Worm (Caenorhabditis elegans) whole organism, young adult: ENCODE measurements around the gene F49C12.5.

Source experiments
- B0035.1 ChIP-seq: sonication (generic microtip); optimal IDR thresholded peaks from 2 replicates; lab custom pipeline; 2016; ENCODE audit warnings: missing genetic modification characterization, mild to moderate bottlenecking, missing compliant biosample characterization, missing genotype, missing genetic modification reagents
- B0336.3 ChIP-seq: fragments of 200-800 bp; sonication (Bioruptor generic); IDR thresholded peaks from 2 replicates; pipeline ENCODE4 v1.3.6; 2022; ENCODE audit warnings: missing genetic modification characterization, missing compliant biosample characterization
- D2030.7 ChIP-seq: fragments of 200-800 bp; sonication (Bioruptor generic); IDR thresholded peaks from 2 replicates; pipeline ENCODE4 v1.3.6; 2022; ENCODE audit warnings: missing genetic modification reagents, missing genetic modification characterization, missing compliant biosample characterization
- F10E7.11 ChIP-seq: sonication (generic microtip); optimal IDR thresholded peaks from 2 replicates; lab custom pipeline; 2017; ENCODE audit warnings: mild to moderate bottlenecking, missing genetic modification characterization, moderate library complexity, missing compliant biosample characterization
- F52B5.7 ChIP-seq: sonication (generic microtip); optimal IDR thresholded peaks from 2 replicates; lab custom pipeline; 2016; ENCODE audit warnings: mild to moderate bottlenecking, missing genetic modification characterization, missing compliant biosample characterization
- T07F8.4 ChIP-seq: sonication (generic microtip); optimal IDR thresholded peaks from 2 replicates; lab custom pipeline; 2016; ENCODE audit warnings: mild to moderate bottlenecking, missing genetic modification characterization, moderate library complexity, missing compliant biosample characterization
- T26A5.8 ChIP-seq: sonication (generic microtip); optimal IDR thresholded peaks from 2 replicates; lab custom pipeline; 2016; ENCODE audit warnings: missing genetic modification characterization, missing compliant biosample characterization
- Y56A3A.18 ChIP-seq: fragments of 200-800 bp; sonication (Bioruptor generic); IDR thresholded peaks from 2 replicates; pipeline ENCODE4 v1.3.6; 2022; ENCODE audit warnings: missing genetic modification reagents, missing genetic modification characterization, missing compliant biosample characterization
- Y79H2A.3 ChIP-seq: fragments of 200-800 bp; sonication (Bioruptor generic); conservative IDR thresholded peaks from 2 replicates; pipeline ENCODE4 v1.3.6; 2022; ENCODE audit warnings: missing genetic modification reagents, missing genetic modification characterization, missing compliant biosample characterization
- Y95B8A.8 ChIP-seq: fragments of 200-800 bp; sonication (Bioruptor generic); IDR thresholded peaks from 2 replicates; pipeline ENCODE4 v1.3.6; 2022; ENCODE audit warnings: missing genetic modification reagents, missing genetic modification characterization, missing compliant biosample characterization
- ama-1 ChIP-seq, 3 experiments: fragments of 150-350 bp in 1 of 3; sonication (generic microtip) in 2 of 3; optimal IDR thresholded peaks; 2 replicates each; lab custom pipeline; 2014 to 2018; ENCODE audit warnings: missing biosample characterization in 2 of 3, missing genetic modification characterization in 2 of 3, missing genetic modification reagents in 2 of 3
- aptf-3 ChIP-seq: fragments of 200-800 bp; sonication (Bioruptor generic); IDR thresholded peaks from 2 replicates; pipeline ENCODE4 v1.3.6; 2022; ENCODE audit warnings: missing genetic modification characterization, missing compliant biosample characterization
- athp-1 ChIP-seq: sonication (generic microtip); optimal IDR thresholded peaks from 2 replicates; lab custom pipeline; 2017; ENCODE audit warnings: mild to moderate bottlenecking, missing genetic modification characterization, missing compliant biosample characterization
- attf-3 ChIP-seq: fragments of 200-800 bp; sonication (Bioruptor generic); conservative IDR thresholded peaks from 2 replicates; pipeline ENCODE4 v1.3.6; 2022; ENCODE audit warnings: missing genetic modification reagents, missing genetic modification characterization, missing compliant biosample characterization
- cebp-1 ChIP-seq, 2 experiments: fragments of 200-800 bp in 1 of 2; sonication (Bioruptor generic) in 1 of 2; sonication (generic microtip) in 1 of 2; IDR thresholded peaks in 1 of 2; optimal IDR thresholded peaks in 1 of 2; 2 replicates each; pipeline versions ENCODE4 v1.3.6 to Lab custom; 2017 to 2022; ENCODE audit warnings: missing compliant biosample characterization in 2 of 2, missing genetic modification characterization in 2 of 2, mild to moderate bottlenecking in 1 of 2, missing genetic modification reagents in 1 of 2, moderate library complexity in 1 of 2
- ceh-100 ChIP-seq: fragments of 200-800 bp; sonication (Bioruptor generic); IDR thresholded peaks from 2 replicates; pipeline ENCODE4 v1.3.6; 2022; ENCODE audit warnings: missing genetic modification reagents, missing genetic modification characterization, missing compliant biosample characterization
- dox-1 ChIP-seq: fragments of 200-800 bp; sonication (Bioruptor generic); IDR thresholded peaks from 2 replicates; pipeline ENCODE4 v1.3.6; 2022; ENCODE audit warnings: missing genetic modification reagents, missing genetic modification characterization, missing compliant biosample characterization
- egl-18 ChIP-seq: fragments of 200-800 bp; sonication (Bioruptor generic); IDR thresholded peaks from 2 replicates; pipeline ENCODE4 v1.3.6; 2022; ENCODE audit warnings: missing genetic modification reagents, missing genetic modification characterization, missing compliant biosample characterization
- him-1 ChIP-seq: sonication (generic microtip); optimal IDR thresholded peaks from 2 replicates; lab custom pipeline; 2016; ENCODE audit warnings: missing genotype, missing genetic modification reagents, missing genetic modification characterization, missing compliant biosample characterization
- hmg-1.2 ChIP-seq: fragments of 200-800 bp; sonication (Bioruptor generic); IDR thresholded peaks from 2 replicates; pipeline ENCODE4 v1.3.6; 2022; ENCODE audit warnings: missing genetic modification reagents, missing genetic modification characterization, missing compliant biosample characterization
- hrde-1 ChIP-seq: sonication (generic microtip); optimal IDR thresholded peaks from 2 replicates; lab custom pipeline; 2016; ENCODE audit warnings: missing genetic modification characterization, mild to moderate bottlenecking, missing compliant biosample characterization, moderate library complexity, missing genotype, missing genetic modification reagents, borderline replicate concordance
- let-526 ChIP-seq: fragments of 200-800 bp; sonication (Bioruptor generic); IDR thresholded peaks from 2 replicates; pipeline ENCODE4 v1.3.6; 2022; ENCODE audit warnings: missing genetic modification reagents, missing genetic modification characterization, missing compliant biosample characterization
- lin-26 ChIP-seq: fragments of 200-800 bp; sonication (Bioruptor generic); IDR thresholded peaks from 2 replicates; pipeline ENCODE4 v1.3.6; 2022; ENCODE audit warnings: missing genetic modification reagents, missing genetic modification characterization, missing compliant biosample characterization
- lin-35 ChIP-seq, 3 experiments: fragments of 150-350 bp in 2 of 3; sonication (generic microtip) in 1 of 3; optimal IDR thresholded peaks; 2 replicates each; lab custom pipeline; 2014 to 2018; ENCODE audit warnings: missing biosample characterization in 3 of 3, missing genetic modification characterization in 3 of 3, missing genetic modification reagents in 3 of 3
- lin-54 ChIP-seq: fragments of 200-800 bp; sonication (Bioruptor generic); optimal IDR thresholded peaks from 2 replicates; lab custom pipeline; 2018; ENCODE audit warnings: mild to moderate bottlenecking, missing genetic modification characterization, missing compliant biosample characterization
- madf-6 ChIP-seq: fragments of 200-800 bp; sonication (Bioruptor generic); IDR thresholded peaks from 2 replicates; pipeline ENCODE4 v1.3.6; 2022; ENCODE audit warnings: missing genetic modification reagents, missing genetic modification characterization, missing compliant biosample characterization
- mcd-1 ChIP-seq: fragments of 200-800 bp; sonication (Bioruptor generic); IDR thresholded peaks from 2 replicates; pipeline ENCODE4 v1.3.6; 2022; ENCODE audit warnings: missing genetic modification reagents, missing genetic modification characterization, missing compliant biosample characterization
- nfya-2 ChIP-seq: fragments of 200-800 bp; sonication (Bioruptor generic); IDR thresholded peaks from 2 replicates; pipeline ENCODE4 v1.3.6; 2022; ENCODE audit warnings: missing genetic modification reagents, missing genetic modification characterization, missing compliant biosample characterization
- nhr-120 ChIP-seq: fragments of 200-800 bp; sonication (Bioruptor generic); IDR thresholded peaks from 2 replicates; pipeline ENCODE4 v1.3.6; 2022; ENCODE audit warnings: missing genetic modification characterization, missing compliant biosample characterization
- nhr-80 ChIP-seq: sonication (generic microtip); optimal IDR thresholded peaks from 2 replicates; lab custom pipeline; 2016; ENCODE audit warnings: missing genetic modification characterization, missing compliant biosample characterization
- repo-1 ChIP-seq: sonication (generic microtip); optimal IDR thresholded peaks from 2 replicates; lab custom pipeline; 2017; ENCODE audit warnings: mild to moderate bottlenecking, missing genetic modification characterization, missing compliant biosample characterization
- rpc-1 ChIP-seq, 2 experiments: fragments of 150-350 bp in 1 of 2; sonication (generic microtip) in 1 of 2; optimal IDR thresholded peaks; 2 replicates each; lab custom pipeline; 2014 to 2018; ENCODE audit warnings: missing biosample characterization in 1 of 2, missing genetic modification characterization in 1 of 2, missing genetic modification reagents in 1 of 2, missing genotype in 1 of 2
- snpc-1.1 ChIP-seq: sonication (generic microtip); optimal IDR thresholded peaks from 2 replicates; lab custom pipeline; 2017; ENCODE audit warnings: missing genetic modification characterization, mild to moderate bottlenecking, missing compliant biosample characterization, antibody characterized with exemption, moderate library complexity, missing genotype, missing genetic modification reagents; ENCODE audit not compliant: insufficient read depth
- snpc-3.4 ChIP-seq: sonication (generic microtip); optimal IDR thresholded peaks from 2 replicates; lab custom pipeline; 2017; ENCODE audit warnings: missing genetic modification characterization, mild to moderate bottlenecking, missing compliant biosample characterization, antibody characterized with exemption, moderate library complexity, missing genotype, missing genetic modification reagents
- snpc-4 ChIP-seq, 5 experiments: fragments of 150-350 bp in 1 of 5; sonication (generic microtip) in 4 of 5; optimal IDR thresholded peaks; 2 replicates each; lab custom pipeline; 2014 to 2018; ENCODE audit warnings: missing genetic modification characterization in 5 of 5, missing biosample characterization in 3 of 5, antibody characterized with exemption in 2 of 5, mild to moderate bottlenecking in 2 of 5, missing compliant biosample characterization in 2 of 5, missing genotype in 2 of 5, moderate library complexity in 2 of 5, missing genetic modification reagents in 1 of 5
- tlf-1 ChIP-seq: fragments of 200-800 bp; sonication (Bioruptor generic); optimal IDR thresholded peaks from 2 replicates; lab custom pipeline; 2018; ENCODE audit warnings: mild to moderate bottlenecking, missing genetic modification characterization, missing compliant biosample characterization
- ztf-25 ChIP-seq: fragments of 200-800 bp; sonication (Bioruptor generic); IDR thresholded peaks from 2 replicates; pipeline ENCODE4 v1.3.6; 2022; ENCODE audit warnings: missing genetic modification reagents, missing genetic modification characterization, missing compliant biosample characterization
- ztf-3 ChIP-seq: fragments of 200-800 bp; sonication (Bioruptor generic); optimal IDR thresholded peaks from 2 replicates; lab custom pipeline; 2018; ENCODE audit warnings: mild to moderate bottlenecking, missing genetic modification characterization, missing compliant biosample characterization

Gene F49C12.5

DNA sequence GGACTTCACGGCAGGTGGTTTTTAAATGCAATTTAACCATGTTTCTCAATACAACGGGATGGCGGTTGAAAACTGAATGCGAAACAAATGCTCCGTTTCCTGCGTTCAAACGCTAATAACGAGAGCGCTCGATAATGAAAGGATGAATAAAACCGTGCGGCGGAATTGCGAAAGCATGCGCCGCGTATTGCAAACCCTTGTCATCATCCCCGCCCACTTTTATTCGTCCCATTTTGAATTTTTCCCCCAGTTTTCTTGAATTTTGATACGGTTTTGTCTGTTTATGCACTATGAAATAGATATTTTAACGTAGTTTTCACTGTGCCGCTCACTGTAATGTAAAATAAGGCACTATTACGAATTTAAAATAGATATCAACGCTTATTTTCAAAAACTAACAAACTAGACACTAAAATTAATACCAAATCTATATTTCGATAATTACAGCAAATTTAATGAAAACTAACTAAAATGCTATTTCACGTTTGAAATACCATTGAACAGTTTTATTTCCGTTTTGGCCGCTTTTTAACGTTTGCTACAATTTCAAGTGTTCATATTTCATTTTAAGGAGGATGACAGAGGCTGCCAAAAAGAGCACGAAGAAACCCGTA is 11.5 kb downstream of the F49C12.5 start, which contains the start of the genes F49C12.9 and rpn-7:
F49C12.9 (minus strand) TSS at position 148 of the 614 bp plus-strand sequence.
rpn-7 (plus strand) TSS at position 564 of the 614 bp plus-strand sequence.
- TF ChIP-seq attf-3 (0 out of 2 replicates have a peak, but pooled peaks have one; percentile 9), snpc-4 (GFP tag; optimal IDR thresholded peaks at IDR 0.05; lab: Kevin White, UChicago) (no peak), snpc-4 (tag; optimal IDR thresholded peaks at IDR 0.05; lab: Kevin White, UChicago) (peak in 3 of 4 experiments; percentile 1 to 45 (median 15)), Y56A3A.18 (no peak), cebp-1 (GFP tag; IDR thresholded peaks at IDR 0.05; lab: Robert Waterston, UW) (peak; percentile 21; the same call in 1 of the 2 replicates), cebp-1 (tag; optimal IDR thresholded peaks at IDR 0.05; lab: Kevin White, UChicago) (peak; percentile 79), lin-54 (GFP tag; lab: Kevin White, UChicago) (peak; percentile 8), Y95B8A.8 (GFP tag; lab: Robert Waterston, UW) (no peak), D2030.7 (GFP tag; lab: Robert Waterston, UW) (peak; percentile 29; the same call in 1 of the 2 replicates), rpc-1 (optimal IDR thresholded peaks at IDR 0.05; lab: Kevin White, UChicago) (peak; percentile 9), rpc-1 (tag; optimal IDR thresholded peaks at IDR 0.05; lab: Kevin White, UChicago) (no peak), nhr-80 (tag; lab: Kevin White, UChicago) (peak; percentile 4), lin-35 (GFP tag; optimal IDR thresholded peaks at IDR 0.05; lab: Kevin White, UChicago) (peak in 1 of 3 experiments; percentile 29), snpc-3.4 (tag; lab: Kevin White, UChicago) (peak; percentile 10), hmg-1.2 (GFP tag; lab: Robert Waterston, UW) (peak; percentile 22; the same call in 1 of the 2 replicates), B0035.1 (tag; lab: Kevin White, UChicago) (no peak), dox-1 (GFP tag; lab: Robert Waterston, UW) (0 out of 2 replicates have a peak, but pooled peaks have one; percentile 30)

DNA sequence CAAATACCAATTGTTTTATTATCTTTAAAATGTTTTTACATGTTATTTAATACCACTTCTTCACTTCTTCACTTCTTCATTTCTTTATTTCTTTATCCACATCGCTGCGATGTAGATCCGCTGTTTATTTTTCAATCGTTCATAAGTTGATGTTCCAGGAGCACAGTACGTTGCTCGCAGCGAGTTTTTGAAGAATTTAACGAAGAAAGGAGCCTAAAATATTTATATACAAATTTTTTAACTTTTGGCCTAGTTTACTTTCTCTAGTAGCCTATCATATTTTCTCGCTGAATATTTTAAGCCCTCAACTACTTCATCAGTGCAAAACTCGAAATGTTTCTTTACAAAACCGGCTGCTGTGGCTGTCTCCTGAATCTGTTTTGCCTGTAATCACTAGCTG is 13.4 kb downstream of the F49C12.5 start:
- TF ChIP-seq lin-26 (GFP tag; lab: Robert Waterston, UW) = no peak
- no peak for TF ChIP-seq B0336.3 (GFP tag; lab: Robert Waterston, UW)
- TF ChIP-seq snpc-3.4 (tag; lab: Kevin White, UChicago) = peak; percentile 3
- TF ChIP-seq madf-6 (GFP tag; lab: Robert Waterston, UW) = peak; percentile 46; the same call in 1 of the 2 replicates
- no peak for TF ChIP-seq let-526 (GFP tag; lab: Robert Waterston, UW)
- peak; percentile 52 for TF ChIP-seq F10E7.11 (tag; lab: Kevin White, UChicago)
- peak; percentile 25 for TF ChIP-seq athp-1 (tag; lab: Kevin White, UChicago)
- TF ChIP-seq Y79H2A.3 = no peak
- 0 out of 2 replicates have a peak, but pooled peaks have one; percentile 22 for TF ChIP-seq aptf-3 (GFP tag; lab: Robert Waterston, UW)
- no peak for TF ChIP-seq snpc-4 (GFP tag; optimal IDR thresholded peaks at IDR 0.05; lab: Kevin White, UChicago)
- peak in 1 of 4 experiments; percentile 10 for TF ChIP-seq snpc-4 (tag; optimal IDR thresholded peaks at IDR 0.05; lab: Kevin White, UChicago)
- TF ChIP-seq repo-1 (tag; lab: Kevin White, UChicago) = peak; percentile 41
- TF ChIP-seq attf-3 = no peak

DNA sequence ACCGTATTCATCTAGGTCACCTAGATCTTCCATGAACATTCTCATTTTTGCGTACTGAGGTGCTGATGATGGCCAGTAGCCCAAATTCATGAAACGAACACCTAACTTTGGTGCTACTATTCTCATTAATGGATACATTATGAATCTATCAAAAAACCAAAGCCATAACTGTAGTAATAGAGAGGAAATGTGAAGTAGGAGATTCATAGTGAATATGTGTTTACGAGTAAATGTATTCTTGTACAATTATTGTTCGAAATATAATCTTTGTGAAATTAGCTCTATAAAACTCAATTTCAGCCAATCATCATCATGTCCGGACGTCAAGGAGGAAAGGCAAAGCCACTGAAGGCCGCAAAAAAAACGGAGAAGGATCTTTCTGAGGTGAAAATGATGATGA is 14.4 kb downstream of the F49C12.5 start, which contains the start of the genes F49C12.11 and nemt-1:
F49C12.11 (plus strand) TSS at position 301 of the 400 bp plus-strand sequence.
nemt-1 (minus strand) TSS at position 360 of the 400 bp plus-strand sequence.
- TF ChIP-seq T07F8.4 (tag; lab: Kevin White, UChicago) (no peak), ztf-3 (GFP tag; lab: Kevin White, UChicago) (no peak), lin-35 (GFP tag; optimal IDR thresholded peaks at IDR 0.05; lab: Kevin White, UChicago) (peak in 1 of 3 experiments; percentile 22)
- TF ChIP-seq, all 124 proteins: peak for 1

DNA sequence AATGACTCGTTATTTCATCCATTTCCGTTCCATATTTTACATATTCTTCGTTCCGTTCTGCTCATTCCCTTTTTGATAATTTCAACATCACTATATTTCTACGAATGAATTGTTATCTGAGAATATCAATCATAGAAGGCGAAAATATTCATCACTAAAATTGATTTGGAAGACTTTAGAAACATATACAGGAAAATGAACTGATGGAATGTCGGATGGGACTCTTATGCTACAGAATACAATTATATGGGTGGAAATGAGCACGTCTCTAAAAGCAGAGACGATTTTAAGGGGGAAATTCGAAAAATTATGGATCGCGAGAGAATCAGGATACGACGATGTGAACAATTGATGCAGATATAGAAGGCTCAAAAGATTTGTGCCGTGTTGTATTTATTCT is 15.3 kb downstream of the F49C12.5 start:
- TF ChIP-seq ama-1 (optimal IDR thresholded peaks at IDR 0.05; lab: Kevin White, UChicago) (no peak), ama-1 (GFP tag; optimal IDR thresholded peaks at IDR 0.05; lab: Kevin White, UChicago) (peak in 1 of 2 experiments; percentile 42), F52B5.7 (tag; lab: Kevin White, UChicago) (peak; percentile 70), egl-18 (no peak), hrde-1 (peak; percentile 81), nfya-2 (GFP tag; lab: Robert Waterston, UW) (no peak), lin-26 (GFP tag; lab: Robert Waterston, UW) (peak; percentile 58; the same call in 1 of the 2 replicates), lin-35 (GFP tag; optimal IDR thresholded peaks at IDR 0.05; lab: Kevin White, UChicago) (no peak), snpc-1.1 (peak; percentile 64), ztf-25 (GFP tag; lab: Robert Waterston, UW) (no peak), T26A5.8 (tag; lab: Kevin White, UChicago) (no peak), ceh-100 (no peak), nhr-120 (GFP tag; lab: Robert Waterston, UW) (no peak), tlf-1 (GFP tag; lab: Kevin White, UChicago) (no peak), him-1 (tag; lab: Kevin White, UChicago) (peak; percentile 48), mcd-1 (no peak)
